Worm (Caenorhabditis elegans): ENCODE results near the gene myo-5.

myo-5 gene

DNA sequence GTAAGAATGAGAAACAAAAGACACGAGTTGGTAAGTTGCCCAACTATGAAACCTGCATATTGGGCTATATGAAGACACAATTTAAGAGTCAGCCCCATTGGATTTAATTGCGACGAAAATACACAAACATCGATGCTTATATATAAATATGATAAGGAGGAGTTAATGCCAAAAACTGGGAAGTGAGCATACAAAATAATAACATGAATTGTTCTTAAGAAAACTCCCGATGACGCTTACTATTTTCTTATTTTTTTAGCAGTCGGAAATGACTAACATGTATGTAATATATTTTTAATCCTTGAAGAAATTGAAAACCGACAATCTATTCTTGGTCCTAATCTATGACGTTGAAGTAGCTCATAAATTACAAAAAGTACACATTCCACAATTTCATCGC is 36.7 kb upstream of the myo-5 start, which contains the start of gene str-144:
TSS of gene str-144 (minus strand) at position 101 of the 400 bp plus-strand sequence.
- TF ChIP-seq ceh-34 (tag; optimal IDR thresholded peaks at IDR 0.05) (no peak), ceh-48 (tag; optimal IDR thresholded peaks at IDR 0.05) (no peak), syd-9 (tag; optimal IDR thresholded peaks at IDR 0.05) (no peak)

DNA sequence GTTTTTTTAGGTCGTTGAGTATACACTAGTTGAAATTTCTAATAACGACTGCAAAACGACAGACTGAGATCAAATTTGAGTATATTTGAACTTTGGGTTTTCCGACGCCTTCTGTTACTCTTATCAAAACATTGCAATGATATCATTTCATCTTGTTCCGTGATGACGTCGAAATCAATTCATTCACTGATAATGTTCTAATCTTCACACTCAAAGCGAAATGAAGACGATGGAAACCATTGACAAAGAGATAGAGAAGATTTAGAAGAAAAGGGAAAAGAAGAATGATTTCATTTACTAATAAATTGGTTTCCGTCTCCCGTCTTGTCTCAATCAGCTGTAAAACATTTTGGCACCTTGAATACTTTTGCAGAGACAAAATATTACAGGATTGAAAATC is 35.6 kb upstream of the myo-5 start:
- no peak for TF ChIP-seq zip-5 (tag; optimal IDR thresholded peaks at IDR 0.05)
- no peak for TF ChIP-seq unc-55 (GFP tag; optimal IDR thresholded peaks at IDR 0.05)
- TF ChIP-seq nhr-11 (tag; optimal IDR thresholded peaks at IDR 0.05) = no peak
- no peak for TF ChIP-seq ceh-22 (tag; optimal IDR thresholded peaks at IDR 0.05)
- no peak for TF ChIP-seq fkh-6 (tag; optimal IDR thresholded peaks at IDR 0.05)
- TF ChIP-seq C38D4.7 (GFP tag; optimal IDR thresholded peaks at IDR 0.05) = no peak
- TF ChIP-seq pat-9 (tag; optimal IDR thresholded peaks at IDR 0.05) = no peak
- TF ChIP-seq madf-2 (tag; optimal IDR thresholded peaks at IDR 0.05) = no peak
- TF ChIP-seq ceh-6 (GFP tag; optimal IDR thresholded peaks at IDR 0.05) = no peak
- no peak for TF ChIP-seq npax-4 (tag; optimal IDR thresholded peaks at IDR 0.05)
- no peak for TF ChIP-seq fax-1 (tag; optimal IDR thresholded peaks at IDR 0.05)

DNA sequence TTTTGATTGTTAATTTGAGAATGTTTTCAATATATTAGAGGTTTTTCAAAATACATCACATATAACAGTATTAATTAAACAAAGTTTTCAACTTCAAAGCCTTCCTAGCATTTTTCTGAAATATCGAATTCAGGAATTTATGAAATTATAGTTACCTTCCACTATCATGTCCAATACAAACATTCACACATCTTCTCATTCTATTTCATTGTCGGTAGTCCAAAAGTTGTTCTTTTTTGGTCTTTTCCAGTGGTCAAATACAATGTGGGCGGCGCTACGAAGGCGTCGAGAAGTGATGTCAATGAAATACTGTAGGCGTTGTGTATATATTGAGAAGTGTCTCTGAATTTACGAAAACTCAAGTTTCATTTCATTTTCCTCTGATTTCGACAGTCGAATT is 33.1 kb upstream of the myo-5 start, which contains the start of gene catp-3:
TSS of gene catp-3 (plus strand) at position 301 of the 400 bp plus-strand sequence.
- TF ChIP-seq nfya-1 (tag; optimal IDR thresholded peaks at IDR 0.05) = no peak
- no peak for TF ChIP-seq ceh-30 (tag; optimal IDR thresholded peaks at IDR 0.05)
- no peak for TF ChIP-seq ceh-24 (tag; optimal IDR thresholded peaks at IDR 0.05)
- TF ChIP-seq sdc-2 (tag; optimal IDR thresholded peaks at IDR 0.05) = no peak
- TF ChIP-seq F13H6.1 (tag; optimal IDR thresholded peaks at IDR 0.05) = no peak
- no peak for TF ChIP-seq ceh-6 (GFP tag; optimal IDR thresholded peaks at IDR 0.05)
- TF ChIP-seq pros-1 (tag; optimal IDR thresholded peaks at IDR 0.05) = no peak
- no peak for TF ChIP-seq T23F11.4 (GFP tag; optimal IDR thresholded peaks at IDR 0.05)
- TF ChIP-seq ceh-14 (tag; optimal IDR thresholded peaks at IDR 0.05) = no peak
- TF ChIP-seq ahr-1 (tag; optimal IDR thresholded peaks at IDR 0.05) = no peak

DNA sequence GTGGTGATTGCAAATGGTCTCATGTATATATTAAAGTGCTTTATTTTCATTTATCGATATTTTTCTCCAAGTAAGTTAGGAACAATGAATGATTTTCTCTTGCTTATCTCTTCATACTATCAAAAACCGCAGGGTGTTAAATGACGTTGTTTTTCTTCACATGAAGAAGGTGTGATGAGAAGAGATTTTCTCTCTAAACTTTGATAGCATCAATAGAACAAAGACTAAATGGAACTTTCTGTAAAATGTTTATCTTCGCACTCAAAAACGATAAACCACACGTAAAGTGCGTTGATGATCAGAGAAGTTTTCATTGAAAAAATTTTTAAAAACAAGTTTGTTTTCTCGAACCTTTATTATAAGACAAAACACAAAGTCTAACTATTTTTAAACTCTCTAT is 29.0 kb upstream of the myo-5 start:
- TF ChIP-seq nhr-232 (tag; optimal IDR thresholded peaks at IDR 0.05) (no peak), ceh-18 (tag; optimal IDR thresholded peaks at IDR 0.05) (no peak), unc-3 (GFP tag; conservative IDR thresholded peaks at IDR 0.05) (no peak), unc-3 (tag; optimal IDR thresholded peaks at IDR 0.05) (no peak), sox-2 (GFP tag; IDR thresholded peaks at IDR 0.05) (no peak), ceh-30 (tag; optimal IDR thresholded peaks at IDR 0.05) (no peak), odd-2 (tag; optimal IDR thresholded peaks at IDR 0.05) (no peak), eyg-1 (tag; optimal IDR thresholded peaks at IDR 0.05) (no peak), rnt-1 (tag; optimal IDR thresholded peaks at IDR 0.05) (no peak), ceh-24 (tag; optimal IDR thresholded peaks at IDR 0.05) (no peak), hlh-15 (tag; optimal IDR thresholded peaks at IDR 0.05) (no peak), dve-1 (tag; optimal IDR thresholded peaks at IDR 0.05) (no peak)

DNA sequence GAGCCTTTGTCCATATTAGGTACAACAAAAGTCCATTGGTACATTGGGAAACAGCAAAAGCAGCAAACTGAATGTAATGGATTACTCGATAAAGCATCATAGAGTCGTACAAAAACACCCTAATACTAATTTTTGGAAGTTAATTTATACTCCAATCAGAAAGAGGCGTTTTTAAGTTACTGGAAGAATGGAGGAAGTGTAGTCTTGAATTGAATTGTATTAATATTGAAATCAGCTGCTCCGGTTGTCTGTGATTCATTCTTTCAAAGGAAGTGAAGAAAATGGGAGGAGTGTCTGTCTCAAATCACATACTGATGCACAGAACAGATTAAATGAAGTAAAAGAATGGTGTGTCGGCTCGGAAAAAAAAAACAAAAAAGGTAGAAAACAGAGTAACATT is 27.2 kb upstream of the myo-5 start, which contains the start of gene str-131:
TSS of gene str-131 (minus strand) at position 101 of the 400 bp plus-strand sequence.
- TF ChIP-seq ceh-9 (tag; optimal IDR thresholded peaks at IDR 0.05) (no peak), fkh-10 (GFP tag; optimal IDR thresholded peaks at IDR 0.05) (no peak), pros-1 (tag; optimal IDR thresholded peaks at IDR 0.05) (no peak), unc-86 (tag; optimal IDR thresholded peaks at IDR 0.05) (no peak), ceh-2 (tag; optimal IDR thresholded peaks at IDR 0.05) (no peak), C38D4.7 (GFP tag; optimal IDR thresholded peaks at IDR 0.05) (no peak)

Measured in whole organism, late embryonic.